Worm (Caenorhabditis elegans) whole organism, L2 larva: ENCODE measurements around the gene hars-1.

Experiments
- C34F6.9 ChIP-seq: fragments of 150-350 bp; optimal IDR thresholded peaks from 2 replicates; lab custom pipeline; 2014; ENCODE audit warnings: missing biosample characterization, missing genetic modification characterization
- F13H6.1 ChIP-seq: sonication (generic microtip); optimal IDR thresholded peaks from 2 replicates; lab custom pipeline; 2016; ENCODE audit warnings: missing genetic modification characterization, missing compliant biosample characterization
- R02D3.7 ChIP-seq: fragments of 150-350 bp; optimal IDR thresholded peaks from 2 replicates; lab custom pipeline; 2014; ENCODE audit warnings: missing biosample characterization, missing genetic modification characterization
- Y55F3AM.14 ChIP-seq: fragments of 200-800 bp; sonication (Bioruptor generic); optimal IDR thresholded peaks from 2 replicates; lab custom pipeline; 2018; ENCODE audit warnings: mild to moderate bottlenecking, missing genetic modification characterization, missing compliant biosample characterization
- ZK546.5 ChIP-seq: sonication (generic microtip); optimal IDR thresholded peaks from 2 replicates; lab custom pipeline; 2017; ENCODE audit warnings: missing biosample characterization, missing genetic modification characterization
- alr-1 ChIP-seq: fragments of 150-350 bp; optimal IDR thresholded peaks from 2 replicates; lab custom pipeline; 2014; ENCODE audit warnings: missing biosample characterization, missing genetic modification characterization
- aly-2 ChIP-seq: fragments of 150-350 bp; optimal IDR thresholded peaks from 2 replicates; lab custom pipeline; 2014; ENCODE audit warnings: missing biosample characterization, missing genetic modification characterization
- blmp-1 ChIP-seq: sonication (generic microtip); optimal IDR thresholded peaks from 2 replicates; lab custom pipeline; 2017; ENCODE audit warnings: missing genetic modification characterization, mild to moderate bottlenecking, missing compliant biosample characterization, antibody characterized with exemption, moderate library complexity; ENCODE audit not compliant: insufficient read depth
- ceh-16 ChIP-seq: fragments of 150-350 bp; optimal IDR thresholded peaks from 2 replicates; lab custom pipeline; 2014; ENCODE audit warnings: missing biosample characterization, missing genetic modification characterization
- ceh-82 ChIP-seq: fragments of 150-350 bp; optimal IDR thresholded peaks from 2 replicates; lab custom pipeline; 2014; ENCODE audit warnings: missing biosample characterization, missing genetic modification characterization
- crh-2 ChIP-seq: sonication (generic microtip); optimal IDR thresholded peaks from 2 replicates; lab custom pipeline; 2017; ENCODE audit warnings: missing biosample characterization, missing genetic modification characterization
- dmd-4 ChIP-seq: sonication (generic microtip); optimal IDR thresholded peaks from 2 replicates; lab custom pipeline; 2017; ENCODE audit warnings: missing biosample characterization, missing genetic modification characterization
- egl-27 ChIP-seq: sonication (generic microtip); optimal IDR thresholded peaks from 3 replicates; lab custom pipeline; 2017; ENCODE audit warnings: missing biosample characterization, missing genetic modification reagents, missing genetic modification characterization
- elt-1 ChIP-seq: fragments of 150-350 bp; optimal IDR thresholded peaks from 2 replicates; lab custom pipeline; 2014; ENCODE audit warnings: missing biosample characterization, missing genetic modification characterization
- elt-3 ChIP-seq: sonication (generic microtip); optimal IDR thresholded peaks from 2 replicates; lab custom pipeline; 2017; ENCODE audit warnings: missing biosample characterization, missing genetic modification characterization
- lin-11 ChIP-seq: fragments of 150-350 bp; sonication (generic microtip); optimal IDR thresholded peaks from 2 replicates; lab custom pipeline; 2014; ENCODE audit warnings: missing biosample characterization, missing genetic modification characterization, inconsistent platforms, mixed read lengths
- lin-13 ChIP-seq: fragments of 150-350 bp; optimal IDR thresholded peaks from 2 replicates; lab custom pipeline; 2014; ENCODE audit warnings: missing biosample characterization, missing genetic modification reagents, missing genetic modification characterization
- lin-39 ChIP-seq: fragments of 150-350 bp; optimal IDR thresholded peaks from 2 replicates; lab custom pipeline; 2014; ENCODE audit warnings: missing biosample characterization, missing genetic modification reagents, missing genetic modification characterization
- lsy-2 ChIP-seq, 2 experiments: fragments of 150-350 bp in 1 of 2; sonication (generic microtip) in 1 of 2; optimal IDR thresholded peaks; 2 replicates each; lab custom pipeline; 2014 to 2017; ENCODE audit warnings: missing biosample characterization in 2 of 2, missing genetic modification characterization in 2 of 2
- mbf-1 ChIP-seq: sonication (generic microtip); optimal IDR thresholded peaks from 2 replicates; lab custom pipeline; 2017; ENCODE audit warnings: missing biosample characterization, missing genetic modification characterization
- mdl-1 ChIP-seq, 2 experiments: fragments of 150-350 bp in 1 of 2; sonication (generic microtip) in 1 of 2; optimal IDR thresholded peaks; 2 replicates each; lab custom pipeline; 2017; ENCODE audit warnings: missing biosample characterization in 2 of 2, missing genetic modification characterization in 2 of 2
- nhr-10 ChIP-seq: sonication (generic microtip); optimal IDR thresholded peaks from 2 replicates; lab custom pipeline; 2017; ENCODE audit warnings: missing biosample characterization, missing genetic modification characterization
- nhr-11 ChIP-seq: fragments of 150-350 bp; optimal IDR thresholded peaks from 2 replicates; lab custom pipeline; 2014; ENCODE audit warnings: missing biosample characterization, missing genetic modification characterization
- nhr-12 ChIP-seq: fragments of 150-350 bp; optimal IDR thresholded peaks from 2 replicates; lab custom pipeline; 2014; ENCODE audit warnings: missing biosample characterization, missing genetic modification characterization
- nhr-129 ChIP-seq: fragments of 150-350 bp; optimal IDR thresholded peaks from 2 replicates; lab custom pipeline; 2014; ENCODE audit warnings: missing biosample characterization, missing genetic modification characterization
- nhr-21 ChIP-seq: fragments of 150-350 bp; optimal IDR thresholded peaks from 2 replicates; lab custom pipeline; 2014; ENCODE audit warnings: missing biosample characterization, missing genetic modification characterization
- nhr-237 ChIP-seq: fragments of 150-350 bp; optimal IDR thresholded peaks from 2 replicates; lab custom pipeline; 2014; ENCODE audit warnings: missing biosample characterization, missing genetic modification characterization
- nhr-6 ChIP-seq: fragments of 150-350 bp; optimal IDR thresholded peaks from 2 replicates; lab custom pipeline; 2014; ENCODE audit warnings: missing biosample characterization, missing genetic modification characterization
- peb-1 ChIP-seq: fragments of 150-350 bp; optimal IDR thresholded peaks from 2 replicates; lab custom pipeline; 2014; ENCODE audit warnings: missing biosample characterization, missing genetic modification characterization
- skn-1 ChIP-seq: sonication (generic microtip); optimal IDR thresholded peaks from 2 replicates; lab custom pipeline; 2017; ENCODE audit warnings: missing biosample characterization, missing genetic modification characterization
- sma-3 ChIP-seq: sonication (generic microtip); optimal IDR thresholded peaks from 2 replicates; lab custom pipeline; 2016; ENCODE audit warnings: missing genetic modification reagents, missing genetic modification characterization, missing compliant biosample characterization
- unc-39 ChIP-seq: fragments of 150-350 bp; optimal IDR thresholded peaks from 2 replicates; lab custom pipeline; 2014; ENCODE audit warnings: missing biosample characterization, missing genetic modification characterization
- unc-55 ChIP-seq: fragments of 150-350 bp; sonication (generic microtip); optimal IDR thresholded peaks from 3 replicates; lab custom pipeline; 2014; ENCODE audit warnings: missing biosample characterization, missing genetic modification reagents, missing genetic modification characterization
- unc-62 ChIP-seq: fragments of 150-350 bp; optimal IDR thresholded peaks from 2 replicates; lab custom pipeline; 2014; ENCODE audit warnings: missing biosample characterization, missing genetic modification reagents, missing genetic modification characterization
- zag-1 ChIP-seq: fragments of 150-350 bp; optimal IDR thresholded peaks from 2 replicates; lab custom pipeline; 2014; ENCODE audit warnings: missing biosample characterization, missing genetic modification characterization
- ztf-1 ChIP-seq: fragments of 200-800 bp; sonication (Bioruptor generic); conservative IDR thresholded peaks from 2 replicates; pipeline ENCODE4 v1.3.6; 2022; ENCODE audit warnings: missing genetic modification characterization, missing compliant biosample characterization
- ztf-4 ChIP-seq: fragments of 150-350 bp; optimal IDR thresholded peaks from 2 replicates; lab custom pipeline; 2014; ENCODE audit warnings: missing biosample characterization, missing genetic modification characterization

hars-1 gene

DNA sequence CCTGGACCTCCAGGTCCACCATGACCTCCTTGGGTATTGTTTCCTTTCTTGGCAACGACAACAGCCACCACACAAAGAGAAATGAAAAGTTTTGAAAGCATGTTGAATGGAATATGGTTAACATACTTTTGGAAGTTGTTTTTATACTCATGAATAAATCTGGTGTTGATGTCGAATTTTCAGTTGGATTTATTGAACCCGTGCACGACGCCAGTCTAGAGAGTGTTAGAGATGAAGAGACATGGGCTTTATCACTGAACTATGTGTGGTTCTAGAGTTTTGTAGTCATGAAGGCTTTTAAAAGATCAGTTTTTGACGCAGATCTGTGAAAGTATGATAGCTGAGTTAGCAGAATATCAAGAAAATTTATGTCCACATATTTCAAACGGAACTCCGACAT lies 35.5 kb downstream of the hars-1 start, which contains the start of gene srlf-14:
TSS of gene srlf-14 (minus strand) at position 101 of the 400 bp plus-strand sequence.
- TF ChIP-seq unc-62 (GFP tag; lab: Kevin White, UChicago) (no peak), nhr-10 (tag; lab: Kevin White, UChicago) (no peak), lin-11 (tag; lab: Kevin White, UChicago) (no peak), nhr-12 (no peak), mbf-1 (tag; lab: Kevin White, UChicago) (no peak), lsy-2 (tag; optimal IDR thresholded peaks at IDR 0.05; lab: Kevin White, UChicago) (no peak), peb-1 (tag; lab: Kevin White, UChicago) (no peak), nhr-6 (tag; lab: Kevin White, UChicago) (no peak), lin-39 (tag; lab: Kevin White, UChicago) (no peak), ceh-82 (tag; lab: Kevin White, UChicago) (no peak), mdl-1 (tag; optimal IDR thresholded peaks at IDR 0.05; lab: Kevin White, UChicago) (no peak), elt-1 (no peak), lin-13 (GFP tag; lab: Kevin White, UChicago) (no peak), unc-55 (GFP tag; lab: Kevin White, UChicago) (no peak), zag-1 (tag; lab: Kevin White, UChicago) (no peak), elt-3 (tag; lab: Kevin White, UChicago) (no peak), crh-2 (no peak)

DNA sequence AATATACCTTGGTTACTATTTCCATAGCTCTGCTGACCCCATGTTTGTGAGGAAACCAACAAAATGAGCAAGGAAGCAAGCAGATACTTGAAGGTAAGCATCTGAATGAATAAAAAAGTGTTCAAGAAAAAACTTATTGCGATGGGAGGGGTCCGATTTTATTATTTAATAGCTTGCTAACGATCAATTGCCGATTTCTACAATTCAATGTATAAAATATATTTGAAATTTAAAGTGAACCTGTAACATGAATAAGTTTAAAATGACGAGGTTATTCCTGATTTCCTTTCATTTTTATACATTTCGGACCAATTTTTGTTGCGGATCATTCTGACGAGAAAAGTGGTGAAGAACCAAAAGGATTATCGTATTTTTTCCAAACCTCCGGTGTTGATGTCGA lies 37.8 kb downstream of the hars-1 start, which contains the start of gene srlf-13:
TSS of gene srlf-13 (minus strand) at position 101 of the 400 bp plus-strand sequence.
- TF ChIP-seq R02D3.7 (tag; lab: Kevin White, UChicago): no peak
- TF ChIP-seq F13H6.1: no peak

DNA sequence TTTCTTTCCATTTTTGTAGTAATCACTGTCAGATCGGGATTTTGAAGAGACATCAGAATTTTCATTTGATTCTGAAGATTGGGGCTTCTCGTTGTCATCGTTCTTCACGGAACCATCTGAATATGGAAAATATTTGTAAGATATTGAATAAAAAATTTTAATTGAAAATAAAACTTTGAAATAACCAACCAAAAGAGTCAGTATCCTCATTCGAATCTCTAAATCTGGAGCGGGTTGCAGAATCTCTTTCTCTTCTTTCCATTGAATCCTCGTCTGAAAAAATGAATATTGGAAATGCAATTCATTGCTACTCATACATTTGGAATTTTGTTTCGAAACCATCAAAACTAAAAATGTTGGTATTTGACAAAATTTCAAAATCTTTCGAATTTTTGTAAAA lies 39.4 kb downstream of the hars-1 start:
- no peak for TF ChIP-seq ztf-4
- no peak for TF ChIP-seq alr-1 (tag; lab: Kevin White, UChicago)
- TF ChIP-seq dmd-4: no peak
- TF ChIP-seq nhr-129 (tag; lab: Kevin White, UChicago): no peak
- no peak for TF ChIP-seq egl-27 (tag; lab: Kevin White, UChicago)
- no peak for TF ChIP-seq unc-62 (GFP tag; lab: Kevin White, UChicago)
- TF ChIP-seq skn-1: no peak
- TF ChIP-seq Y55F3AM.14: no peak
- no peak for TF ChIP-seq nhr-6 (tag; lab: Kevin White, UChicago)
- TF ChIP-seq unc-39: no peak
- TF ChIP-seq nhr-11: no peak
- TF ChIP-seq ztf-1: no peak
- TF ChIP-seq nhr-237 (tag; lab: Kevin White, UChicago): no peak
- no peak for TF ChIP-seq nhr-21 (tag; lab: Kevin White, UChicago)
- no peak for TF ChIP-seq aly-2 (tag; lab: Kevin White, UChicago)

DNA sequence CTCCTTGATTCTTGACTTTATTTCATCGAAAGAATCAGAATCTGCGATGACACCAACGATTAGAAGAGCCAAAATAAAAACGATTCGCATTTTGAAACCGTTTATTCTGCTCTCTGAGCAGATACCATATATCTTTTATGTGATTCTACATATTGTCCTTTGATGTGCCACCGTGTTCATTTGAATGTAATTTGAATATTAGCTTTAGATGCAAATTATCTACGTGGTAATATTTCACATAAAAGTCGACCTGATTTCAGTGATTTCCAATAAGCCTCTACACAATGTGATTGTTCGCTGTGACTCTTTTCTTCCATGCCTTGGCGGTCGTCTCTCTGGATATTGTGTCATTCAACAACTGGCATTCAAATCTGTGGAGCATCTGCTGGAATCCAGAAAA lies 40.3 kb downstream of the hars-1 start, which contains the start of the genes F13E9.9 and F13E9.19:
TSS of gene F13E9.9 (minus strand) at position 101 of the 400 bp plus-strand sequence.
TSS of gene F13E9.19 (plus strand) at position 316 of the 400 bp plus-strand sequence.
- TF ChIP-seq unc-62 (GFP tag; lab: Kevin White, UChicago) (no peak), mdl-1 (tag; optimal IDR thresholded peaks at IDR 0.05; lab: Kevin White, UChicago) (no peak), C34F6.9 (tag; lab: Kevin White, UChicago) (no peak), unc-39 (no peak), dmd-4 (no peak), ceh-16 (tag; lab: Kevin White, UChicago) (no peak), lin-13 (GFP tag; lab: Kevin White, UChicago) (no peak), blmp-1 (tag; lab: Kevin White, UChicago) (no peak), ZK546.5 (tag; lab: Kevin White, UChicago) (no peak), F13H6.1 (no peak), Y55F3AM.14 (no peak), aly-2 (tag; lab: Kevin White, UChicago) (no peak), peb-1 (tag; lab: Kevin White, UChicago) (no peak), skn-1 (no peak), sma-3 (GFP tag; lab: Kevin White, UChicago) (no peak)
- TF ChIP-seq, all 48 proteins: peak for 0
